Worm (Caenorhabditis elegans): ENCODE results near the gene acp-5.

Gene acp-5

ce11 chrX:5837035-5837434, 7.8 kb downstream of the acp-5 start:
- TF ChIP-seq cog-1 (tag; optimal IDR thresholded peaks at IDR 0.05) (no peak), flt-1 (GFP tag; IDR thresholded peaks at IDR 0.05) (no peak), T22C8.4 (GFP tag; IDR thresholded peaks at IDR 0.05) (no peak), med-1 (GFP tag; optimal IDR thresholded peaks at IDR 0.05; ENCODE audit: insufficient read depth) (no peak), ref-1 (GFP tag; conservative IDR thresholded peaks at IDR 0.05) (no peak), tab-1 (GFP tag; IDR thresholded peaks at IDR 0.05) (no peak), klf-2 (GFP tag; conservative IDR thresholded peaks at IDR 0.05) (no peak), ztf-23 (GFP tag; IDR thresholded peaks at IDR 0.05) (no peak), ztf-29 (GFP tag; IDR thresholded peaks at IDR 0.05) (no peak)

ce11 chrX:5839143-5839542, 9.9 kb downstream of the acp-5 start:
- TF ChIP-seq klf-2 (GFP tag; conservative IDR thresholded peaks at IDR 0.05) = no peak
- no peak for TF ChIP-seq T22C8.4 (GFP tag; IDR thresholded peaks at IDR 0.05)
- TF ChIP-seq tab-1 (GFP tag; IDR thresholded peaks at IDR 0.05) = no peak
- no peak for TF ChIP-seq ztf-29 (GFP tag; IDR thresholded peaks at IDR 0.05)
- TF ChIP-seq flt-1 (GFP tag; IDR thresholded peaks at IDR 0.05) = no peak
- TF ChIP-seq med-1 (GFP tag; optimal IDR thresholded peaks at IDR 0.05; ENCODE audit: insufficient read depth) = no peak
- TF ChIP-seq ztf-23 (GFP tag; IDR thresholded peaks at IDR 0.05) = no peak
- no peak for TF ChIP-seq cog-1 (tag; optimal IDR thresholded peaks at IDR 0.05)
- no peak for TF ChIP-seq ref-1 (GFP tag; conservative IDR thresholded peaks at IDR 0.05)

DNA sequence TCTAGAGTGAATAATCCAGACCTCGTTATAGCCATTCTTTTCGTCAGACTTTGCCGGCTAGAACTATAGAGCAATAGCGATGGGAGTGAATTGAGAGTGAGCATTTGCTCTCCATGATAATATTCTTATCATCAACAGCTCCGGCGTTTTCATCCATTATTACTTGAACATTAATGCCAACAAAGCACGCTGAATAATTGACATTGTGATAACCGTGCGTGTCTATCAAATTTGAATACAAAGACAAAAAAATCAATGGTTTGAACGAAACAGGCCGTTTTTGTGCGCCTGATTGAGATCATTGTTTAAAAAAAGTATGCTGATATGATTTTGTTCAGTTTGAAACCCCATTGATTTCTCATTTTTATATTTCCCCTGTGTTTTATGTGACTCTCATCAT, 10.4 kb downstream of the acp-5 start, which contains the start of gene dct-11:
Gene dct-11, minus strand, starts transcription at position 136 of the 400 bp plus-strand sequence.
- TF ChIP-seq ztf-29 (GFP tag; IDR thresholded peaks at IDR 0.05) (no peak), klf-2 (GFP tag; conservative IDR thresholded peaks at IDR 0.05) (no peak), cog-1 (tag; optimal IDR thresholded peaks at IDR 0.05) (no peak), tab-1 (GFP tag; IDR thresholded peaks at IDR 0.05) (no peak), ztf-23 (GFP tag; IDR thresholded peaks at IDR 0.05) (no peak), med-1 (GFP tag; optimal IDR thresholded peaks at IDR 0.05; ENCODE audit: insufficient read depth) (no peak), flt-1 (GFP tag; IDR thresholded peaks at IDR 0.05) (no peak), ref-1 (GFP tag; conservative IDR thresholded peaks at IDR 0.05) (no peak), T22C8.4 (GFP tag; IDR thresholded peaks at IDR 0.05) (no peak)

DNA sequence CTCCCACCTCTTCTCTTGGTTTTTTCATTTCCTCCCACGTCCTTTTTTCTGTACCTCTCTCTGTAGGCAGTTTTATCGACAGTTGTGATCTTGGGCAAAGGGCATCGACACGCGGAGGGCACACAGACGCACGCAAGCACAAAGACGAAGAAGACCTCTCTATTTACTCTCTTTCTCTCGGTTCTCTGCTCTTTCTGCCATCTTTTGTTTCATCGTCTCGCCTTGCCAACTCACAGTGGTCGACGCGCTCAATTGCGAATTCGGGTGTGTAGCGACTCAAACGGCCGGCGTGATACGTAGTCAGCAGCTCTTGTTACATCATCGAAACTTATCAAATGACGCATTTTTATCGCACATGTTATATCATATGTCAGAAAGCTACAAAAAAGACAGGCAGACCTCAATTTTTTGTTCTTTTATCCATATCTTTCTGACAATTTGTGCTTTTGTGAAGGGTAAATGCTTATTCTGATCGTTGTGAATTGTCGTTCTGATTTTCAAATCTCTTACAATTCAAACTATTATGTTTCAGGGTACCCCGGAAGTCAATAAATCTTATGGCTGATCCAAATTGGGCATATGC, 11.9 kb downstream of the acp-5 start, which contains the start of gene puf-9:
Gene puf-9, plus strand, starts transcription at position 533 of the 583 bp plus-strand sequence.
- peak; percentile 86 for TF ChIP-seq ztf-23 (GFP tag; IDR thresholded peaks at IDR 0.05)
- no peak for TF ChIP-seq ref-1 (GFP tag; conservative IDR thresholded peaks at IDR 0.05)
- TF ChIP-seq T22C8.4 (GFP tag; IDR thresholded peaks at IDR 0.05) = 0 out of 2 replicates have a peak, but pooled peaks have one; percentile 30
- peak; percentile 78 for TF ChIP-seq flt-1 (GFP tag; IDR thresholded peaks at IDR 0.05)
- peak; percentile 95 for TF ChIP-seq cog-1 (tag; optimal IDR thresholded peaks at IDR 0.05)
- TF ChIP-seq ztf-29 (GFP tag; IDR thresholded peaks at IDR 0.05) = no peak

ce11 chrX:5847268-5847667, 18.0 kb downstream of the acp-5 start:
- TF ChIP-seq ztf-23 (GFP tag; IDR thresholded peaks at IDR 0.05) (no peak), tab-1 (GFP tag; IDR thresholded peaks at IDR 0.05) (peak; percentile 57; the same call in 1 of the 2 replicates)

- TF ChIP-seq klf-2 (GFP tag; conservative IDR thresholded peaks at IDR 0.05) (no peak), ref-1 (GFP tag; conservative IDR thresholded peaks at IDR 0.05) (no peak), ztf-23 (GFP tag; IDR thresholded peaks at IDR 0.05) (no peak), T22C8.4 (GFP tag; IDR thresholded peaks at IDR 0.05) (no peak), tab-1 (GFP tag; IDR thresholded peaks at IDR 0.05) (no peak), cog-1 (tag; optimal IDR thresholded peaks at IDR 0.05) (no peak), med-1 (GFP tag; optimal IDR thresholded peaks at IDR 0.05; ENCODE audit: insufficient read depth) (no peak), flt-1 (GFP tag; IDR thresholded peaks at IDR 0.05) (no peak), ztf-29 (GFP tag; IDR thresholded peaks at IDR 0.05) (no peak)
Measured at ce11 chrX:5848703-5849102, 19.5 kb downstream of the acp-5 start, which contains the start of gene atat-2. Gene atat-2 (plus strand): TSS chrX:5849100.

DNA sequence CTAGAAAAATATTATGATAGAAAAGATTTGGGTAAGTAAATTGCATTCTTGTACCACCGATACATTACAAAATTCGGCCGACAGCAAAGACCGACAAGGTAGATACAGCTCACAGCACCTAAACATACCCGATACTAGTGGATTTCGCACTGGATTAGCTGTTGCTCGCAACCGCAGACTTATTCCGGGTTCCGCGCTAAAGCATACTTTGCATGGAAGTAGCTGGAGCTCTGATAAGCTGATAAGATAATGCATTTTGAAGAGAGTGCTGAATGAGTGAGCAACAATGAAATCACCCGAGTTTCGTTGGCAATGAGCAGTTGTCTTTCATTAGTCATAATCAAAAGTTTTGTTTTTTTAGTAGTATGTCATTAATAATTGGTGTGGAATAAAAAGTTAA, 21.2 kb downstream of the acp-5 start:
- TF ChIP-seq tab-1 (GFP tag; IDR thresholded peaks at IDR 0.05) = no peak
- no peak for TF ChIP-seq ztf-23 (GFP tag; IDR thresholded peaks at IDR 0.05)
- no peak for TF ChIP-seq klf-2 (GFP tag; conservative IDR thresholded peaks at IDR 0.05)
- no peak for TF ChIP-seq T22C8.4 (GFP tag; IDR thresholded peaks at IDR 0.05)
- no peak for TF ChIP-seq ref-1 (GFP tag; conservative IDR thresholded peaks at IDR 0.05)
- TF ChIP-seq ztf-29 (GFP tag; IDR thresholded peaks at IDR 0.05) = no peak
- no peak for TF ChIP-seq med-1 (GFP tag; optimal IDR thresholded peaks at IDR 0.05; ENCODE audit: insufficient read depth)
- no peak for TF ChIP-seq cog-1 (tag; optimal IDR thresholded peaks at IDR 0.05)
- no peak for TF ChIP-seq flt-1 (GFP tag; IDR thresholded peaks at IDR 0.05)

- TF ChIP-seq ztf-23 (GFP tag; IDR thresholded peaks at IDR 0.05) (no peak), klf-2 (GFP tag; conservative IDR thresholded peaks at IDR 0.05) (no peak), ref-1 (GFP tag; conservative IDR thresholded peaks at IDR 0.05) (no peak), flt-1 (GFP tag; IDR thresholded peaks at IDR 0.05) (no peak), cog-1 (tag; optimal IDR thresholded peaks at IDR 0.05) (no peak), med-1 (GFP tag; optimal IDR thresholded peaks at IDR 0.05; ENCODE audit: insufficient read depth) (no peak), ztf-29 (GFP tag; IDR thresholded peaks at IDR 0.05) (no peak)
Measured at ce11 chrX:5852113-5852512, 22.9 kb downstream of the acp-5 start.

ce11 chrX:5854163-5854451, 24.9 kb downstream of the acp-5 start, which contains the start of gene hog-1:
Gene hog-1 (minus strand): TSS chrX:5854263.
- TF ChIP-seq T22C8.4 (GFP tag; IDR thresholded peaks at IDR 0.05) (no peak), flt-1 (GFP tag; IDR thresholded peaks at IDR 0.05) (no peak), med-1 (GFP tag; optimal IDR thresholded peaks at IDR 0.05; ENCODE audit: insufficient read depth) (no peak), tab-1 (GFP tag; IDR thresholded peaks at IDR 0.05) (no peak), ref-1 (GFP tag; conservative IDR thresholded peaks at IDR 0.05) (no peak), klf-2 (GFP tag; conservative IDR thresholded peaks at IDR 0.05) (no peak), ztf-29 (GFP tag; IDR thresholded peaks at IDR 0.05) (no peak)
